Worm (Caenorhabditis elegans): ENCODE data around the gene E01G6.2.

DNA sequence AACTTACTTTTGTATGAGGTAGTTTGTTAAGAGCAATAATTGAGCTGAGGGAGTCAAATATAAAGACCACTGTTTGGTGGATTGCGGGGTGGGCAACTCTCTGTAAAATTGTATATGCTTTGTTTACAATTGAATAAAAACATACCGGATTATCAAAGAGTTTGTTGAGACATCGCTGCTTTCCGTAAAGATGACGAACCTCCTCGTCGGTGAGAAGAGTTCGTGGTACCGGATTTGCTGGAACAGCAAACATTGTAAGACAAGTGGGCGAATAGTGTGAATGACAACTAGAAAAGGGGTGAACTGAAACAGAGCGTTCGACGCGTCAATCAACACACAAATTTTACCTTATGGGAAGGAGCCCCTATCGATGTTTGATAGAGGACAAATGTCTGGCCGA, 39.9 kb downstream of the E01G6.2 start, which contains the start of gene W06D11.2:
- no peak for TF ChIP-seq egl-44 (GFP tag; IDR thresholded peaks at IDR 0.05)
- no peak for TF ChIP-seq pha-4 (tag; optimal IDR thresholded peaks at IDR 0.05)
- TF ChIP-seq let-607 (tag; optimal IDR thresholded peaks at IDR 0.05): no peak
- TF ChIP-seq snpc-4 (GFP tag; optimal IDR thresholded peaks at IDR 0.05): no peak
- no peak for TF ChIP-seq snpc-4 (tag; optimal IDR thresholded peaks at IDR 0.05)
- TF ChIP-seq ceh-100 (GFP tag; IDR thresholded peaks at IDR 0.05): no peak
- no peak for TF ChIP-seq unc-130 (GFP tag; optimal IDR thresholded peaks at IDR 0.05)
- no peak for TF ChIP-seq F39B2.1 (GFP tag; IDR thresholded peaks at IDR 0.05)
- TF ChIP-seq mes-4 (tag; optimal IDR thresholded peaks at IDR 0.05): no peak
- TF ChIP-seq nhr-179 (tag; optimal IDR thresholded peaks at IDR 0.05): no peak
- no peak for TF ChIP-seq ama-1 (optimal IDR thresholded peaks at IDR 0.05)
- no peak for TF ChIP-seq ama-1 (GFP tag; optimal IDR thresholded peaks at IDR 0.05)

Measured in whole organism, young adult.